Fruit fly (Drosophila melanogaster) whole organism, embryonic: Measurements from ENCODE around the gene Inx5.

Experiments used
- Asciz ChIP-seq: fragments of 200-800 bp; sonication (Bioruptor generic); optimal IDR thresholded peaks from 2 replicates; lab custom pipeline; 2017; ENCODE audit warnings: missing biosample characterization, mild to moderate bottlenecking, missing genetic modification characterization, missing genetic modification reagents
- CG1024 ChIP-seq: fragments of 200-800 bp; sonication (Bioruptor generic); IDR thresholded peaks from 2 replicates; pipeline ENCODE4 v1.3.6; 2022; ENCODE audit warnings: missing biosample characterization, missing genetic modification characterization
- CG11085 ChIP-seq: fragments of 200-800 bp; sonication (Bioruptor generic); IDR thresholded peaks from 2 replicates; pipeline ENCODE4 v1.3.6; 2022; ENCODE audit warnings: missing biosample characterization, missing genetic modification characterization
- CG11504 ChIP-seq: fragments of 200-800 bp; sonication (Bioruptor generic); optimal IDR thresholded peaks from 3 replicates; lab custom pipeline; 2019; ENCODE audit warnings: missing biosample characterization, mild to moderate bottlenecking, missing genetic modification characterization, moderate library complexity
- CG13287 ChIP-seq: fragments of 200-800 bp; sonication (Bioruptor generic); IDR thresholded peaks from 2 replicates; pipeline ENCODE4 v1.3.6; 2022; ENCODE audit warnings: missing biosample characterization, missing genetic modification characterization; ENCODE audit not compliant: partially characterized antibody
- CG13624 ChIP-seq: fragments of 200-800 bp; sonication (Bioruptor generic); optimal IDR thresholded peaks from 2 replicates; lab custom pipeline; 2016; ENCODE audit warnings: missing biosample characterization, missing genetic modification characterization
- CG14667 ChIP-seq: fragments of 200-800 bp; sonication (Bioruptor generic); IDR thresholded peaks from 2 replicates; pipeline ENCODE4 v1.3.6; 2022; ENCODE audit warnings: missing biosample characterization, missing genetic modification characterization
- CG1603 ChIP-seq: fragments of 200-800 bp; sonication (Bioruptor generic); optimal IDR thresholded peaks from 2 replicates; lab custom pipeline; 2019; ENCODE audit warnings: missing biosample characterization, mild to moderate bottlenecking, missing genetic modification characterization, moderate library complexity
- CG17186 ChIP-seq: fragments of 200-800 bp; sonication (Bioruptor generic); optimal IDR thresholded peaks from 3 replicates; lab custom pipeline; 2017; ENCODE audit warnings: missing biosample characterization, missing genetic modification reagents, missing genetic modification characterization
- CG17359 ChIP-seq: fragments of 200-800 bp; sonication (Bioruptor generic); optimal IDR thresholded peaks from 3 replicates; lab custom pipeline; 2018; ENCODE audit warnings: missing biosample characterization, mild to moderate bottlenecking, missing genetic modification characterization, moderate library complexity
- CG17912 ChIP-seq: fragments of 200-800 bp; sonication (Bioruptor generic); optimal IDR thresholded peaks from 2 replicates; lab custom pipeline; 2018; ENCODE audit warnings: missing biosample characterization, mild to moderate bottlenecking, missing genetic modification characterization
- CG18011 ChIP-seq: fragments of 200-800 bp; sonication (Bioruptor generic); optimal IDR thresholded peaks from 2 replicates; lab custom pipeline; 2017; ENCODE audit warnings: missing biosample characterization, missing genetic modification characterization, mild to moderate bottlenecking, moderate library complexity, missing genotype
- CG2712 ChIP-seq: fragments of 200-800 bp; optimal IDR thresholded peaks from 3 replicates; lab custom pipeline; 2019; ENCODE audit warnings: missing biosample characterization, mild to moderate bottlenecking, missing genetic modification characterization, moderate library complexity
- CG3163 ChIP-seq: fragments of 200-800 bp; sonication (Bioruptor generic); optimal IDR thresholded peaks from 3 replicates; lab custom pipeline; 2016; ENCODE audit warnings: missing biosample characterization, missing genetic modification characterization
- CG34376 ChIP-seq: fragments of 200-800 bp; sonication (Bioruptor generic); optimal IDR thresholded peaks from 2 replicates; lab custom pipeline; 2018; ENCODE audit warnings: missing biosample characterization, mild to moderate bottlenecking, missing genetic modification characterization
- CG3726 ChIP-seq: fragments of 200-800 bp; sonication (Bioruptor generic); IDR thresholded peaks from 3 replicates; pipeline ENCODE4, ENCODE4 v1.3.6; 2022; ENCODE audit warnings: missing biosample characterization, missing genetic modification characterization
- CG42726 ChIP-seq: fragments of 200-800 bp; sonication (Bioruptor generic); IDR thresholded peaks from 2 replicates; pipeline ENCODE4 v1.3.6; 2022; ENCODE audit warnings: missing biosample characterization, missing genetic modification characterization; ENCODE audit not compliant: partially characterized antibody
- CG43689 ChIP-seq: fragments of 200-800 bp; sonication (Bioruptor generic); IDR thresholded peaks from 2 replicates; pipeline ENCODE4 v1.3.6; 2022; ENCODE audit warnings: missing biosample characterization, missing genetic modification characterization
- CG4617 ChIP-seq: fragments of 200-800 bp; sonication (Bioruptor generic); optimal IDR thresholded peaks from 3 replicates; lab custom pipeline; 2016; ENCODE audit warnings: missing biosample characterization, missing genetic modification characterization, borderline replicate concordance
- CG7987 ChIP-seq: fragments of 200-800 bp; sonication (Bioruptor generic); optimal IDR thresholded peaks from 2 replicates; lab custom pipeline; 2018; ENCODE audit warnings: missing biosample characterization, mild to moderate bottlenecking, missing genetic modification characterization, moderate library complexity
- CG8281 ChIP-seq: fragments of 200-800 bp; sonication (Bioruptor generic); optimal IDR thresholded peaks from 2 replicates; lab custom pipeline; 2018; ENCODE audit warnings: missing biosample characterization, mild to moderate bottlenecking, missing genetic modification characterization, moderate library complexity
- CG8290 ChIP-seq, 3 experiments: fragments of 200-800 bp; sonication (Bioruptor generic); optimal IDR thresholded peaks; 2 replicates each; lab custom pipeline; 2016 to 2019; ENCODE audit warnings: missing biosample characterization in 3 of 3, missing genetic modification characterization in 3 of 3, mild to moderate bottlenecking in 2 of 3, moderate library complexity in 1 of 3
- CG8944 ChIP-seq: fragments of 200-800 bp; sonication (Bioruptor generic); optimal IDR thresholded peaks from 3 replicates; lab custom pipeline; 2016; ENCODE audit warnings: missing biosample characterization, missing genetic modification characterization
- CG9215 ChIP-seq: fragments of 200-800 bp; sonication (Bioruptor generic); IDR thresholded peaks from 2 replicates; pipeline ENCODE4 v1.3.6; 2022; ENCODE audit warnings: missing biosample characterization, missing genetic modification characterization
- Dll ChIP-seq: fragments of 200-800 bp; sonication (Bioruptor generic); IDR thresholded peaks from 4 replicates; pipeline ENCODE4 v1.3.6; 2022; ENCODE audit warnings: missing biosample characterization, missing genetic modification characterization; ENCODE audit not compliant: partially characterized antibody
- Eip74EF ChIP-seq, 2 experiments: fragments of 200-800 bp in 1 of 2; fragments of >200 bp in 1 of 2; sonication (Bioruptor generic) in 1 of 2; optimal IDR thresholded peaks; 2 replicates each; lab custom pipeline; 2017 to 2019; ENCODE audit warnings: missing biosample characterization in 2 of 2, missing genetic modification characterization in 2 of 2, mild to moderate bottlenecking in 1 of 2, moderate library complexity in 1 of 2
- Elba2 ChIP-seq: fragments of 200-800 bp; sonication (Bioruptor generic); optimal IDR thresholded peaks from 3 replicates; lab custom pipeline; 2016; ENCODE audit warnings: missing biosample characterization, missing genetic modification characterization
- Ets65A ChIP-seq: fragments of 200-800 bp; sonication (Bioruptor generic); peaks from one replicate; lab custom pipeline; 2016; ENCODE audit warnings: missing biosample characterization, missing genetic modification characterization
- Fer1 ChIP-seq: fragments of 200-800 bp; sonication (Bioruptor generic); optimal IDR thresholded peaks from 2 replicates; lab custom pipeline; 2017; ENCODE audit warnings: missing biosample characterization, mild to moderate bottlenecking, missing genetic modification characterization
- Gsc ChIP-seq: fragments of 200-800 bp; sonication (Bioruptor generic); IDR thresholded peaks from 2 replicates; pipeline ENCODE4 v1.3.6; 2022; ENCODE audit warnings: missing biosample characterization, missing genetic modification characterization
- HLH54F ChIP-seq: fragments of 200-800 bp; sonication (Bioruptor generic); optimal IDR thresholded peaks from 3 replicates; lab custom pipeline; 2016; ENCODE audit warnings: missing biosample characterization, missing genetic modification characterization
- Hand ChIP-seq: fragments of 200-800 bp; sonication (Bioruptor generic); optimal IDR thresholded peaks from 2 replicates; lab custom pipeline; 2017; ENCODE audit warnings: mild to moderate bottlenecking, missing biosample characterization, missing genetic modification reagents, missing genetic modification characterization
- HmgZ ChIP-seq: fragments of 200-800 bp; sonication (Bioruptor generic); optimal IDR thresholded peaks from 2 replicates; lab custom pipeline; 2018; ENCODE audit warnings: missing biosample characterization, mild to moderate bottlenecking, missing genetic modification characterization
- Hr3 ChIP-seq: fragments of 200-800 bp; sonication (Bioruptor generic); optimal IDR thresholded peaks from 3 replicates; lab custom pipeline; 2016; ENCODE audit warnings: missing biosample characterization, missing genetic modification characterization
- NC2β ChIP-seq: fragments of 200-800 bp; sonication (Bioruptor generic); optimal IDR thresholded peaks from 2 replicates; lab custom pipeline; 2016; ENCODE audit warnings: missing biosample characterization, missing genetic modification characterization
- Neu2 ChIP-seq: fragments of 200-800 bp; sonication (Bioruptor generic); optimal IDR thresholded peaks from 3 replicates; lab custom pipeline; 2016; ENCODE audit warnings: missing biosample characterization, missing genetic modification characterization, borderline replicate concordance
- Oaz ChIP-seq: fragments of 200-800 bp; sonication (Bioruptor generic); IDR thresholded peaks from 2 replicates; pipeline ENCODE4 v1.3.6; 2022; ENCODE audit warnings: missing biosample characterization, missing genetic modification characterization
- Ptx1 ChIP-seq: fragments of 200-800 bp; sonication (Bioruptor generic); IDR thresholded peaks from 2 replicates; pipeline ENCODE4 v1.3.6; 2022; ENCODE audit warnings: missing biosample characterization, missing genetic modification characterization
- Rfx ChIP-seq: fragments of 200-800 bp; sonication (Bioruptor generic); IDR thresholded peaks from 2 replicates; pipeline ENCODE4 v1.3.6; 2022; ENCODE audit warnings: missing biosample characterization, missing genetic modification characterization
- Sry-β ChIP-seq: fragments of 200-800 bp; sonication (Bioruptor generic); optimal IDR thresholded peaks from 2 replicates; lab custom pipeline; 2018; ENCODE audit warnings: missing biosample characterization, mild to moderate bottlenecking, missing genetic modification characterization, moderate library complexity
- Sry-δ ChIP-seq: fragments of 200-800 bp; sonication (Bioruptor generic); optimal IDR thresholded peaks from 2 replicates; lab custom pipeline; 2016; ENCODE audit warnings: missing biosample characterization, missing genetic modification characterization
- ci ChIP-seq: fragments of 200-800 bp; sonication (Bioruptor generic); IDR thresholded peaks from 3 replicates; pipeline ENCODE4 v1.3.6; 2022; ENCODE audit warnings: missing biosample characterization, missing genetic modification characterization
- dmrt99B ChIP-seq: fragments of 200-800 bp; sonication (Bioruptor generic); optimal IDR thresholded peaks from 2 replicates; lab custom pipeline; 2018; ENCODE audit warnings: missing biosample characterization, mild to moderate bottlenecking, missing genetic modification characterization, moderate library complexity
- ind ChIP-seq: fragments of 200-800 bp; sonication (Bioruptor generic); optimal IDR thresholded peaks from 3 replicates; lab custom pipeline; 2016; ENCODE audit warnings: missing biosample characterization, missing genetic modification characterization
- luna ChIP-seq: fragments of 200-800 bp; sonication (Bioruptor generic); optimal IDR thresholded peaks from 2 replicates; lab custom pipeline; 2016; ENCODE audit warnings: missing biosample characterization, missing genetic modification characterization
- nmo ChIP-seq: fragments of 200-800 bp; sonication (Bioruptor generic); optimal IDR thresholded peaks from 2 replicates; lab custom pipeline; 2018; ENCODE audit warnings: missing biosample characterization, mild to moderate bottlenecking, missing genetic modification characterization, moderate library complexity
- onecut ChIP-seq: fragments of 200-800 bp; sonication (Bioruptor generic); IDR thresholded peaks from 2 replicates; pipeline ENCODE4 v1.3.6; 2022; ENCODE audit warnings: missing biosample characterization, missing genetic modification characterization
- run ChIP-seq: fragments of 200-800 bp; sonication (Bioruptor generic); optimal IDR thresholded peaks from 3 replicates; lab custom pipeline; 2018; ENCODE audit warnings: missing biosample characterization, mild to moderate bottlenecking, missing genetic modification characterization
- schlank ChIP-seq: fragments of 200-800 bp; sonication (Bioruptor generic); optimal IDR thresholded peaks from 2 replicates; lab custom pipeline; 2018; ENCODE audit warnings: missing biosample characterization, mild to moderate bottlenecking, missing genetic modification characterization
- ssp ChIP-seq: fragments of 200-800 bp; sonication (Bioruptor generic); IDR thresholded peaks from 2 replicates; pipeline ENCODE4 v1.3.6; 2022; ENCODE audit warnings: missing biosample characterization, missing genetic modification characterization

The Inx5 gene

DNA sequence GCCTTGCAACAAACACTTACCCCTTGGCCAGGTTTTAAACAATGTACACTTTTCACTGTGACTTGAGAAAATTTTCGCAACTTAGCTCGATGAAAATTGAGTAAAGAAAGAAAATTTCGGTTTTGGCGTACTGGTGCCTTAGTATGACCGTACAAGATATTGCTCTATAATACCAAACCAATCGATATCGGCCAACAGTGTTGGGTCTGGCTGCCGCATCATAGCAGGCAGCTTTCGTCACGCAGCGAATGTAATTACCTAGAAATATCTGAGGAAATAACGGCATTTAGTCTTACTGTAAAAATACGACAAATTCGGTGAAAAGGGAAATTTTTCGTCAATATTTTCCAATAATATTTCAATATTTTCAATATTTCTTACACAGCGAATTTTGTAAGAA lies 37.3 kb upstream of the Inx5 start, which contains the start of gene Ulp1 (continued):
- TF ChIP-seq Eip74EF (GFP tag; optimal IDR thresholded peaks at IDR 0.05; lab: Kevin White, UChicago) (no peak), Sry-δ (GFP tag; lab: Kevin White, UChicago) (peak; percentile 69), Hand (GFP tag; lab: Kevin White, UChicago) (no peak), CG8290 (GFP tag; optimal IDR thresholded peaks at IDR 0.05; lab: Kevin White, UChicago) (peak; percentile 55), CG8290 (tag; optimal IDR thresholded peaks at IDR 0.05; lab: Kevin White, UChicago) (peak in 1 of 2 experiments; percentile 81), CG18011 (peak; percentile 98), ind (peak; percentile 18), Elba2 (GFP tag; lab: Kevin White, UChicago) (peak; percentile 7), Gsc (GFP tag; lab: Robert Waterston, UW) (no peak), CG8944 (GFP tag; lab: Kevin White, UChicago) (peak; percentile 28), CG9215 (GFP tag; lab: Robert Waterston, UW) (no peak), CG3726 (GFP tag; lab: Robert Waterston, UW) (no peak), CG1024 (GFP tag; lab: Robert Waterston, UW) (no peak), HmgZ (tag; lab: Kevin White, UChicago) (peak; percentile 70), Sry-β (peak; percentile 71), ci (GFP tag; lab: Robert Waterston, UW) (0 out of 3 replicates have a peak, but pooled peaks have one; percentile 32), Ets65A (GFP tag; lab: Kevin White, UChicago) (peak; percentile 60), HLH54F (peak; percentile 27), CG17186 (GFP tag; lab: Kevin White, UChicago) (peak; percentile 52), Ptx1 (GFP tag; lab: Robert Waterston, UW) (no peak), CG4617 (GFP tag; lab: Kevin White, UChicago) (peak; percentile 83), CG17912 (GFP tag; lab: Kevin White, UChicago) (peak; percentile 34), CG13624 (GFP tag; lab: Kevin White, UChicago) (peak; percentile 43), CG1603 (tag; lab: Kevin White, UChicago) (peak; percentile 78), CG8281 (no peak), Neu2 (GFP tag; lab: Kevin White, UChicago) (peak; percentile 55), schlank (tag; lab: Kevin White, UChicago) (no peak), CG42726 (GFP tag; lab: Robert Waterston, UW) (peak; percentile 63; the same call in 1 of the 2 replicates), Asciz (no peak), CG13287 (GFP tag; lab: Robert Waterston, UW) (peak; percentile 57), CG34376 (GFP tag; lab: Kevin White, UChicago) (no peak), CG43689 (GFP tag; lab: Robert Waterston, UW) (no peak), ssp (peak; percentile 42; the same call in 1 of the 2 replicates), Fer1 (GFP tag; lab: Kevin White, UChicago) (peak; percentile 13), CG3163 (GFP tag; lab: Kevin White, UChicago) (peak; percentile 12), NC2β (GFP tag; lab: Kevin White, UChicago) (peak; percentile 2), nmo (GFP tag; lab: Kevin White, UChicago) (peak; percentile 36), CG14667 (GFP tag; lab: Robert Waterston, UW) (no peak), onecut (peak; percentile 93), Hr3 (GFP tag; lab: Kevin White, UChicago) (peak; percentile 31), CG2712 (peak; percentile 41), luna (GFP tag; lab: Kevin White, UChicago) (peak; percentile 10), CG7987 (GFP tag; lab: Kevin White, UChicago) (peak; percentile 2), Rfx (peak; percentile 34), CG11504 (tag; lab: Kevin White, UChicago) (no peak), CG11085 (GFP tag; lab: Robert Waterston, UW) (no peak), run (tag; lab: Kevin White, UChicago) (no peak), Oaz (GFP tag; lab: Robert Waterston, UW) (no peak), Dll (GFP tag; lab: Robert Waterston, UW) (peak; percentile 43; the same call in 2 of the 4 replicates), CG17359 (peak; percentile 56), dmrt99B (tag; lab: Kevin White, UChicago) (no peak)
